Fruit fly (Drosophila melanogaster) whole organism, prepupa: Measurements from ENCODE around the gene CG7031.
A peak's percentile ranks its signal among the peaks of the same experiment; 100 is the strongest.

Experiments used
- Blimp-1 ChIP-seq: fragments of 200-800 bp; sonication (Bioruptor generic); optimal IDR thresholded peaks from 3 replicates; lab custom pipeline; 2017; ENCODE audit warnings: missing biosample characterization, missing genetic modification characterization, mild to moderate bottlenecking, moderate library complexity, missing genetic modification reagents
- CG10669 ChIP-seq: fragments of 200-800 bp; sonication (Bioruptor generic); optimal IDR thresholded peaks from 3 replicates; lab custom pipeline; 2018; ENCODE audit warnings: missing biosample characterization, mild to moderate bottlenecking, missing genetic modification characterization, moderate library complexity
- CG11294 ChIP-seq: fragments of 200-800 bp; sonication (Bioruptor generic); IDR thresholded peaks from 2 replicates; pipeline ENCODE4 v1.3.6; 2022; ENCODE audit warnings: missing biosample characterization, missing genetic modification characterization
- CG11902 ChIP-seq: fragments of 200-800 bp; sonication (Bioruptor generic); optimal IDR thresholded peaks from 3 replicates; lab custom pipeline; 2016; ENCODE audit warnings: missing biosample characterization, missing genetic modification characterization
- CG16779 ChIP-seq: fragments of 200-800 bp; sonication (Bioruptor generic); optimal IDR thresholded peaks from 3 replicates; lab custom pipeline; 2017; ENCODE audit warnings: missing biosample characterization, mild to moderate bottlenecking, missing genetic modification characterization
- CG3032 ChIP-seq: fragments of 200-800 bp; optimal IDR thresholded peaks from 2 replicates; lab custom pipeline; 2019; ENCODE audit warnings: missing biosample characterization, mild to moderate bottlenecking, missing genetic modification characterization, moderate library complexity
- CG32006 ChIP-seq: fragments of 200-800 bp; sonication (Bioruptor generic); optimal IDR thresholded peaks from 3 replicates; lab custom pipeline; 2017; ENCODE audit warnings: missing biosample characterization, mild to moderate bottlenecking, missing genetic modification characterization
- CG34406 ChIP-seq: fragments of 200-800 bp; sonication (Bioruptor generic); optimal IDR thresholded peaks from 3 replicates; lab custom pipeline; 2016; ENCODE audit warnings: missing biosample characterization, missing genetic modification characterization
- CG4318 ChIP-seq: fragments of 200-800 bp; sonication (Bioruptor generic); optimal IDR thresholded peaks from 3 replicates; lab custom pipeline; 2017; ENCODE audit warnings: missing biosample characterization, mild to moderate bottlenecking, missing genetic modification characterization
- CG6808 ChIP-seq: fragments of 200-800 bp; sonication (Bioruptor generic); optimal IDR thresholded peaks from 3 replicates; lab custom pipeline; 2017; ENCODE audit warnings: missing biosample characterization, missing genetic modification characterization, mild to moderate bottlenecking, moderate library complexity, missing genetic modification reagents
- CG6854 ChIP-seq: fragments of 200-800 bp; sonication (Bioruptor generic); optimal IDR thresholded peaks from 2 replicates; lab custom pipeline; 2017; ENCODE audit warnings: missing biosample characterization, mild to moderate bottlenecking, missing genetic modification characterization
- CG8119 ChIP-seq: fragments of 200-800 bp; sonication (Bioruptor generic); IDR thresholded peaks from 3 replicates; pipeline ENCODE4 v1.3.6; 2022; ENCODE audit warnings: missing biosample characterization, missing genetic modification characterization
- CG8319 ChIP-seq: fragments of 200-800 bp; sonication (Bioruptor generic); optimal IDR thresholded peaks from 3 replicates; lab custom pipeline; 2016; ENCODE audit warnings: missing biosample characterization, missing genetic modification characterization
- CG9139 ChIP-seq: fragments of 200-800 bp; sonication (Bioruptor generic); optimal IDR thresholded peaks from 3 replicates; lab custom pipeline; 2017; ENCODE audit warnings: missing biosample characterization, mild to moderate bottlenecking, missing genetic modification characterization
- Eip75B ChIP-seq: fragments of 200-800 bp; sonication (Bioruptor generic); optimal IDR thresholded peaks from 3 replicates; lab custom pipeline; 2016; ENCODE audit warnings: missing biosample characterization, missing genetic modification characterization
- Eip78C ChIP-seq: fragments of 200-800 bp; sonication (Bioruptor generic); peaks from one replicate; lab custom pipeline; 2016; ENCODE audit warnings: missing biosample characterization, missing genetic modification characterization
- Eip93F ChIP-seq: fragments of 200-800 bp; sonication (Bioruptor generic); optimal IDR thresholded peaks from 2 replicates; lab custom pipeline; 2016; ENCODE audit warnings: missing biosample characterization, mild to moderate bottlenecking, missing genetic modification characterization
- Ets21C ChIP-seq: fragments of 200-800 bp; sonication (Bioruptor generic); optimal IDR thresholded peaks from 3 replicates; lab custom pipeline; 2016; ENCODE audit warnings: missing biosample characterization, missing genetic modification characterization
- Ets96B ChIP-seq: fragments of 200-800 bp; optimal IDR thresholded peaks from 2 replicates; lab custom pipeline; 2019; ENCODE audit warnings: missing biosample characterization, mild to moderate bottlenecking, missing genetic modification characterization, moderate library complexity
- Gug ChIP-seq: fragments of 200-800 bp; sonication (Bioruptor generic); IDR thresholded peaks from 2 replicates; pipeline ENCODE4 v1.3.6; 2022; ENCODE audit warnings: missing biosample characterization, missing genetic modification characterization
- Hr39 ChIP-seq: fragments of 200-800 bp; sonication (Bioruptor generic); optimal IDR thresholded peaks from 2 replicates; lab custom pipeline; 2016; ENCODE audit warnings: missing biosample characterization, missing genetic modification characterization
- Hr4 ChIP-seq: fragments of 200-800 bp; sonication (Bioruptor generic); optimal IDR thresholded peaks from 3 replicates; lab custom pipeline; 2016; ENCODE audit warnings: missing biosample characterization, missing genetic modification characterization
- Met ChIP-seq: fragments of 200-800 bp; sonication (Bioruptor generic); optimal IDR thresholded peaks from 3 replicates; lab custom pipeline; 2016; ENCODE audit warnings: missing biosample characterization, missing genetic modification characterization
- OdsH ChIP-seq: fragments of 200-800 bp; sonication (Bioruptor generic); optimal IDR thresholded peaks from 3 replicates; lab custom pipeline; 2016; ENCODE audit warnings: missing biosample characterization, missing genetic modification characterization
- Smox ChIP-seq: fragments of 200-800 bp; sonication (Bioruptor generic); optimal IDR thresholded peaks from 3 replicates; lab custom pipeline; 2016; ENCODE audit warnings: missing biosample characterization, missing genetic modification characterization
- Sox15 ChIP-seq: fragments of 200-800 bp; sonication (Bioruptor generic); optimal IDR thresholded peaks from 3 replicates; lab custom pipeline; 2016; ENCODE audit warnings: missing biosample characterization, missing genetic modification characterization
- achi ChIP-seq: fragments of 200-800 bp; sonication (Bioruptor generic); optimal IDR thresholded peaks from 3 replicates; lab custom pipeline; 2016; ENCODE audit warnings: missing biosample characterization, missing genetic modification characterization
- acj6 ChIP-seq: fragments of 200-800 bp; sonication (Bioruptor generic); optimal IDR thresholded peaks from 3 replicates; lab custom pipeline; 2016; ENCODE audit warnings: missing biosample characterization, missing genetic modification characterization
- cyc ChIP-seq: fragments of 200-800 bp; sonication (Bioruptor generic); optimal IDR thresholded peaks from 3 replicates; lab custom pipeline; 2016; ENCODE audit warnings: missing biosample characterization, missing genetic modification characterization
- dac ChIP-seq: fragments of 200-800 bp; sonication (Bioruptor generic); optimal IDR thresholded peaks from 2 replicates; lab custom pipeline; 2017; ENCODE audit warnings: missing biosample characterization, mild to moderate bottlenecking, missing genetic modification characterization
- dsx ChIP-seq: fragments of 200-800 bp; optimal IDR thresholded peaks from 3 replicates; lab custom pipeline; 2019; ENCODE audit warnings: missing biosample characterization, mild to moderate bottlenecking, missing genetic modification characterization, moderate library complexity; ENCODE audit not compliant: poor library complexity, severe bottlenecking
- eg ChIP-seq: fragments of 200-800 bp; sonication (Bioruptor generic); IDR thresholded peaks from 3 replicates; pipeline ENCODE4 v1.3.6; 2022; ENCODE audit warnings: missing biosample characterization, missing genetic modification characterization
- fd59A ChIP-seq: fragments of 200-800 bp; sonication (Bioruptor generic); optimal IDR thresholded peaks from 2 replicates; lab custom pipeline; 2017; ENCODE audit warnings: missing biosample characterization, mild to moderate bottlenecking, missing genetic modification characterization, missing genetic modification reagents
- fd85E ChIP-seq: fragments of 200-800 bp; sonication (Bioruptor generic); optimal IDR thresholded peaks from 3 replicates; lab custom pipeline; 2016; ENCODE audit warnings: missing biosample characterization, missing genetic modification characterization
- lz ChIP-seq: fragments of 200-800 bp; sonication (Bioruptor generic); optimal IDR thresholded peaks from 3 replicates; lab custom pipeline; 2016; ENCODE audit warnings: missing biosample characterization, missing genetic modification characterization
- net ChIP-seq: fragments of 200-800 bp; sonication (Bioruptor generic); optimal IDR thresholded peaks from 3 replicates; lab custom pipeline; 2016; ENCODE audit warnings: missing biosample characterization, missing genetic modification characterization
- pdm3 ChIP-seq: fragments of 200-800 bp; sonication (Bioruptor generic); optimal IDR thresholded peaks from 3 replicates; lab custom pipeline; 2016; ENCODE audit warnings: missing biosample characterization, missing genetic modification characterization
- salr ChIP-seq, 2 experiments: fragments of 200-800 bp; sonication (Bioruptor generic); optimal IDR thresholded peaks; 3 replicates each; lab custom pipeline; 2016 to 2018; ENCODE audit warnings: missing biosample characterization in 2 of 2, missing genetic modification characterization in 2 of 2, mild to moderate bottlenecking in 1 of 2
- spab ChIP-seq: fragments of 200-800 bp; sonication (Bioruptor generic); optimal IDR thresholded peaks from 2 replicates; lab custom pipeline; 2017; ENCODE audit warnings: missing biosample characterization, mild to moderate bottlenecking, missing genetic modification characterization, missing genetic modification reagents
- ss ChIP-seq, 2 experiments: fragments of 200-800 bp; sonication (Bioruptor generic); optimal IDR thresholded peaks; 2 replicates in 1 of 2; 3 replicates in 1 of 2; lab custom pipeline; 2017 to 2018; ENCODE audit warnings: mild to moderate bottlenecking in 2 of 2, missing biosample characterization in 2 of 2, missing genetic modification characterization in 2 of 2, moderate library complexity in 1 of 2
- svp ChIP-seq: fragments of 200-800 bp; sonication (Bioruptor generic); peaks from one replicate; lab custom pipeline; 2016; ENCODE audit warnings: missing biosample characterization, missing genetic modification characterization
- topi ChIP-seq: fragments of 200-800 bp; sonication (Bioruptor generic); optimal IDR thresholded peaks from 3 replicates; lab custom pipeline; 2016; ENCODE audit warnings: missing biosample characterization, missing genetic modification characterization

The CG7031 gene

dm6 chr3R:22770887-22771286, 33.2 kb upstream of the CG7031 start, which contains the start of gene CG43094:
TSS of gene CG43094 (minus strand) at chr3R:22770987.
- TF ChIP-seq Hr4 (GFP tag; lab: Kevin White, UChicago) (no peak), fd59A (GFP tag; lab: Kevin White, UChicago) (no peak), Met (GFP tag; lab: Kevin White, UChicago) (no peak), fd85E (GFP tag; lab: Kevin White, UChicago) (no peak), Eip78C (GFP tag; lab: Kevin White, UChicago) (no peak), Hr39 (no peak), net (GFP tag; lab: Kevin White, UChicago) (no peak), Smox (no peak), Eip93F (GFP tag; lab: Kevin White, UChicago) (no peak), CG3032 (tag; lab: Kevin White, UChicago) (no peak), CG10669 (GFP tag; lab: Kevin White, UChicago) (no peak), Ets96B (tag; lab: Kevin White, UChicago) (no peak)

- TF ChIP-seq OdsH: no peak
- TF ChIP-seq spab (GFP tag; lab: Kevin White, UChicago): no peak
- TF ChIP-seq, all 60 proteins: peak for 0
Measured at dm6 chr3R:22771670-22772069, 32.4 kb upstream of the CG7031 start, which contains the start of gene CG43095. TSS of gene CG43095 (minus strand) at chr3R:22771770.

- no peak for TF ChIP-seq fd85E (GFP tag; lab: Kevin White, UChicago)
- no peak for TF ChIP-seq Eip75B
- no peak for TF ChIP-seq salr (GFP tag; optimal IDR thresholded peaks at IDR 0.05; lab: Kevin White, UChicago)
- TF ChIP-seq spab (GFP tag; lab: Kevin White, UChicago): no peak
- no peak for TF ChIP-seq OdsH
- no peak for TF ChIP-seq achi (GFP tag; lab: Kevin White, UChicago)
- no peak for TF ChIP-seq CG11294
- no peak for TF ChIP-seq Ets21C (GFP tag; lab: Kevin White, UChicago)
- TF ChIP-seq ss (GFP tag; optimal IDR thresholded peaks at IDR 0.05; lab: Kevin White, UChicago): no peak
- no peak for TF ChIP-seq pdm3 (GFP tag; lab: Kevin White, UChicago)
- TF ChIP-seq CG10669 (GFP tag; lab: Kevin White, UChicago): no peak
Measured at dm6 chr3R:22776457-22776856, 27.6 kb upstream of the CG7031 start.

dm6 chr3R:22780135-22780534, 24.0 kb upstream of the CG7031 start:
- no peak for TF ChIP-seq OdsH
- TF ChIP-seq svp (GFP tag; lab: Kevin White, UChicago): peak; percentile 58
- TF ChIP-seq, all 60 proteins: peak for 1

dm6 chr3R:22781412-22781811, 22.7 kb upstream of the CG7031 start:
- no peak for TF ChIP-seq Blimp-1 (GFP tag; lab: Kevin White, UChicago)
- peak; percentile 22 for TF ChIP-seq CG16779 (tag; lab: Kevin White, UChicago)
- TF ChIP-seq CG34406 (GFP tag; lab: Kevin White, UChicago): peak; percentile 16
- peak; percentile 73 for TF ChIP-seq CG8119
- peak; percentile 33 for TF ChIP-seq Smox
- peak; percentile 79 for TF ChIP-seq fd85E (GFP tag; lab: Kevin White, UChicago)
- no peak for TF ChIP-seq Ets21C (GFP tag; lab: Kevin White, UChicago)
- peak; percentile 49 for TF ChIP-seq CG9139 (GFP tag; lab: Kevin White, UChicago)
- peak; percentile 7 for TF ChIP-seq CG32006
- peak; percentile 42 for TF ChIP-seq topi (GFP tag; lab: Kevin White, UChicago)
- no peak for TF ChIP-seq Met (GFP tag; lab: Kevin White, UChicago)
- no peak for TF ChIP-seq salr (GFP tag; optimal IDR thresholded peaks at IDR 0.05; lab: Kevin White, UChicago)
- peak; percentile 71 for TF ChIP-seq dsx (GFP tag; lab: Kevin White, UChicago)
- TF ChIP-seq CG10669 (GFP tag; lab: Kevin White, UChicago): no peak
- TF ChIP-seq svp (GFP tag; lab: Kevin White, UChicago): peak; percentile 87
- no peak for TF ChIP-seq CG8319 (GFP tag; lab: Kevin White, UChicago)
- peak; percentile 45; the same call in 1 of the 2 replicates for TF ChIP-seq Gug
- no peak for TF ChIP-seq CG4318
- no peak for TF ChIP-seq CG6808 (GFP tag; lab: Kevin White, UChicago)
- no peak for TF ChIP-seq Hr39
- peak; percentile 58 for TF ChIP-seq CG6854 (GFP tag; lab: Kevin White, UChicago)
- no peak for TF ChIP-seq lz (GFP tag; lab: Kevin White, UChicago)
- peak; percentile 59; the same call in 1 of the 2 replicates for TF ChIP-seq CG11294
- TF ChIP-seq CG11902 (GFP tag; lab: Kevin White, UChicago): no peak
- no peak for TF ChIP-seq acj6
- TF ChIP-seq Sox15 (GFP tag; lab: Kevin White, UChicago): no peak
- TF ChIP-seq cyc: no peak
- peak; percentile 78; the same call in 2 of the 3 replicates for TF ChIP-seq eg (GFP tag; lab: Robert Waterston, UW)
- no peak for TF ChIP-seq dac (GFP tag; lab: Kevin White, UChicago)
